Worm (Caenorhabditis elegans) whole organism, L4 larva: ENCODE data around the gene mfsd-6.

Experiments
- F44E2.7 ChIP-seq: fragments of 200-800 bp; sonication (Bioruptor generic); IDR thresholded peaks from 2 replicates; pipeline ENCODE4 v2.1.2; 2022; ENCODE audit warnings: missing genetic modification characterization, missing compliant biosample characterization
- F49E8.2 ChIP-seq: sonication (generic microtip); optimal IDR thresholded peaks from 2 replicates; lab custom pipeline; 2016; ENCODE audit warnings: missing compliant biosample characterization, mild to moderate bottlenecking, missing genetic modification characterization, borderline replicate concordance
- T20F7.1 ChIP-seq: fragments of 200-800 bp; sonication (Bioruptor generic); optimal IDR thresholded peaks from 2 replicates; lab custom pipeline; 2018; ENCODE audit warnings: mild to moderate bottlenecking, missing genetic modification characterization, missing compliant biosample characterization
- Y75B8A.6 ChIP-seq: fragments of 200-800 bp; sonication (Bioruptor generic); IDR thresholded peaks from 2 replicates; pipeline ENCODE4 v1.3.6; 2022; ENCODE audit warnings: missing genetic modification reagents, missing genetic modification characterization, missing compliant biosample characterization
- aha-1 ChIP-seq: fragments of 150-350 bp; peaks from one replicate; lab custom pipeline; 2014; ENCODE audit warnings: missing biosample characterization, missing genetic modification characterization
- aly-2 ChIP-seq: sonication (generic microtip); optimal IDR thresholded peaks from 2 replicates; lab custom pipeline; 2018; ENCODE audit warnings: missing biosample characterization, missing genetic modification characterization
- ceh-20 ChIP-seq: fragments of 200-800 bp; sonication (Bioruptor generic); IDR thresholded peaks from 2 replicates; pipeline ENCODE4 v1.3.6; 2022; ENCODE audit warnings: missing genetic modification reagents, missing genetic modification characterization, missing compliant biosample characterization
- ceh-82 ChIP-seq: sonication (generic microtip); optimal IDR thresholded peaks from 2 replicates; lab custom pipeline; 2017; ENCODE audit warnings: missing biosample characterization, missing genetic modification characterization
- ctbp-1 ChIP-seq: fragments of 200-800 bp; sonication (Bioruptor generic); IDR thresholded peaks from 2 replicates; pipeline ENCODE4 v1.3.6; 2022; ENCODE audit warnings: missing genetic modification reagents, missing genetic modification characterization, missing compliant biosample characterization
- daf-16 ChIP-seq, 3 experiments: sonication (generic microtip); optimal IDR thresholded peaks; 2 replicates each; lab custom pipeline; 2016 to 2017; ENCODE audit warnings: missing genetic modification characterization in 3 of 3, missing genetic modification reagents in 3 of 3, mild to moderate bottlenecking in 2 of 3, missing compliant biosample characterization in 2 of 3, missing biosample characterization in 1 of 3, moderate library complexity in 1 of 3
- dmd-6 ChIP-seq: fragments of 200-800 bp; sonication (Bioruptor generic); IDR thresholded peaks from 2 replicates; pipeline ENCODE4 v1.3.6; 2022; ENCODE audit warnings: missing genetic modification reagents, missing genetic modification characterization, missing compliant biosample characterization
- dpl-1 ChIP-seq: fragments of 150-350 bp; optimal IDR thresholded peaks from 2 replicates; lab custom pipeline; 2014; ENCODE audit warnings: missing biosample characterization, missing genetic modification reagents, missing genetic modification characterization
- duxl-1 ChIP-seq: sonication (generic microtip); optimal IDR thresholded peaks from 2 replicates; lab custom pipeline; 2016; ENCODE audit warnings: mild to moderate bottlenecking, missing genetic modification characterization, moderate library complexity, missing compliant biosample characterization; ENCODE audit not compliant: poor library complexity
- egl-43 ChIP-seq: fragments of 200-800 bp; sonication (Bioruptor generic); IDR thresholded peaks from 2 replicates; pipeline ENCODE4 v1.3.6; 2022; ENCODE audit warnings: missing genetic modification reagents, missing genetic modification characterization, missing compliant biosample characterization
- fos-1 ChIP-seq: fragments of 150-350 bp; optimal IDR thresholded peaks from 2 replicates; lab custom pipeline; 2014; ENCODE audit warnings: missing biosample characterization, missing genetic modification characterization
- gei-8 ChIP-seq: fragments of 200-800 bp; sonication (Bioruptor generic); optimal IDR thresholded peaks from 2 replicates; lab custom pipeline; 2018; ENCODE audit warnings: mild to moderate bottlenecking, missing genetic modification characterization, missing compliant biosample characterization
- hlh-11 ChIP-seq: fragments of 200-800 bp; sonication (Bioruptor generic); optimal IDR thresholded peaks from 2 replicates; lab custom pipeline; 2018; ENCODE audit warnings: mild to moderate bottlenecking, missing genetic modification characterization, missing compliant biosample characterization
- hlh-30 ChIP-seq: sonication (generic microtip); optimal IDR thresholded peaks from 2 replicates; lab custom pipeline; 2017; ENCODE audit warnings: antibody characterized with exemption, mild to moderate bottlenecking, missing genetic modification characterization, missing compliant biosample characterization; ENCODE audit not compliant: insufficient read depth
- lin-29 ChIP-seq: fragments of 200-800 bp; sonication (Bioruptor generic); IDR thresholded peaks from 2 replicates; pipeline ENCODE4 v1.3.6; 2022; ENCODE audit warnings: missing genetic modification reagents, missing genetic modification characterization, missing compliant biosample characterization
- lsy-2 ChIP-seq, 2 experiments: fragments of 150-350 bp in 1 of 2; sonication (generic microtip) in 1 of 2; optimal IDR thresholded peaks; 2 replicates each; lab custom pipeline; 2014 to 2017; ENCODE audit warnings: missing biosample characterization in 2 of 2, missing genetic modification characterization in 2 of 2
- mdl-1 ChIP-seq, 2 experiments: fragments of 150-350 bp in 1 of 2; sonication (generic microtip) in 1 of 2; optimal IDR thresholded peaks; 2 replicates each; lab custom pipeline; 2014 to 2017; ENCODE audit warnings: missing biosample characterization in 2 of 2, missing genetic modification characterization in 2 of 2
- mep-1 ChIP-seq: fragments of 150-350 bp; sonication (generic microtip); optimal IDR thresholded peaks from 3 replicates; lab custom pipeline; 2014; ENCODE audit warnings: missing biosample characterization, missing genetic modification characterization
- mxl-2 ChIP-seq: fragments of 200-800 bp; sonication (Bioruptor generic); conservative IDR thresholded peaks from 2 replicates; pipeline ENCODE4 v1.3.6; 2022; ENCODE audit warnings: missing genetic modification reagents, missing genetic modification characterization, missing compliant biosample characterization
- mxl-3 ChIP-seq: fragments of 200-800 bp; sonication (Bioruptor generic); optimal IDR thresholded peaks from 2 replicates; lab custom pipeline; 2018; ENCODE audit warnings: mild to moderate bottlenecking, missing genetic modification characterization, missing compliant biosample characterization
- nhr-102 ChIP-seq: sonication (generic microtip); optimal IDR thresholded peaks from 2 replicates; lab custom pipeline; 2016; ENCODE audit warnings: mild to moderate bottlenecking, missing genetic modification characterization, moderate library complexity, missing compliant biosample characterization
- nhr-11 ChIP-seq: fragments of 150-350 bp; optimal IDR thresholded peaks from 2 replicates; lab custom pipeline; 2014; ENCODE audit warnings: missing biosample characterization, missing genetic modification characterization
- nhr-25 ChIP-seq: sonication (generic microtip); optimal IDR thresholded peaks from 2 replicates; lab custom pipeline; 2017; ENCODE audit warnings: missing genetic modification characterization, mild to moderate bottlenecking, missing compliant biosample characterization, antibody characterized with exemption, moderate library complexity, borderline replicate concordance; ENCODE audit not compliant: insufficient read depth
- nhr-41 ChIP-seq: fragments of 200-800 bp; sonication (Bioruptor generic); IDR thresholded peaks from 2 replicates; pipeline ENCODE4 v1.3.6; 2022; ENCODE audit warnings: missing genetic modification reagents, missing genetic modification characterization, missing compliant biosample characterization
- nhr-42 ChIP-seq: fragments of 200-800 bp; sonication (Bioruptor generic); IDR thresholded peaks from 2 replicates; pipeline ENCODE4 v1.3.6; 2022; ENCODE audit warnings: missing genetic modification characterization, missing compliant biosample characterization
- nhr-76 ChIP-seq: fragments of 150-350 bp; optimal IDR thresholded peaks from 2 replicates; lab custom pipeline; 2014; ENCODE audit warnings: missing biosample characterization, missing genetic modification characterization
- php-3 ChIP-seq: fragments of 200-800 bp; sonication (Bioruptor generic); IDR thresholded peaks from 2 replicates; pipeline ENCODE4 v1.3.6; 2022; ENCODE audit warnings: missing genetic modification reagents, missing genetic modification characterization, missing compliant biosample characterization
- rbr-2 ChIP-seq: sonication (generic microtip); optimal IDR thresholded peaks from 2 replicates; lab custom pipeline; 2016; ENCODE audit warnings: missing genotype, missing genetic modification characterization, missing compliant biosample characterization
- sdz-12 ChIP-seq: fragments of 200-800 bp; sonication (Bioruptor generic); optimal IDR thresholded peaks from 2 replicates; lab custom pipeline; 2018; ENCODE audit warnings: mild to moderate bottlenecking, missing genetic modification characterization, missing compliant biosample characterization
- skn-1 ChIP-seq: fragments of 150-350 bp; optimal IDR thresholded peaks from 2 replicates; lab custom pipeline; 2014; ENCODE audit warnings: missing biosample characterization, missing genetic modification characterization
- snpc-1.2 ChIP-seq: fragments of 200-800 bp; sonication (Bioruptor generic); IDR thresholded peaks from 2 replicates; pipeline ENCODE4 v1.3.6; 2022; ENCODE audit warnings: missing genetic modification reagents, missing genetic modification characterization, missing compliant biosample characterization
- tra-1 ChIP-seq: fragments of 200-800 bp; sonication (Bioruptor generic); IDR thresholded peaks from 2 replicates; pipeline ENCODE4 v1.3.6; 2022; ENCODE audit warnings: missing genetic modification reagents, missing genetic modification characterization, missing compliant biosample characterization
- unc-39 ChIP-seq: sonication (generic microtip); optimal IDR thresholded peaks from 2 replicates; lab custom pipeline; 2017; ENCODE audit warnings: missing biosample characterization, missing genetic modification characterization
- unc-62 ChIP-seq, 3 experiments: fragments of 150-350 bp in 1 of 3; sonication (generic microtip); optimal IDR thresholded peaks in 2 of 3; peaks in 1 of 3; 1 replicate in 1 of 3; 2 replicates in 2 of 3; lab custom pipeline; 2014 to 2017; ENCODE audit warnings: missing biosample characterization in 3 of 3, missing genetic modification characterization in 3 of 3, missing genetic modification reagents in 3 of 3, missing genotype in 1 of 3
- ztf-11 ChIP-seq: fragments of 150-350 bp; optimal IDR thresholded peaks from 2 replicates; lab custom pipeline; 2014; ENCODE audit warnings: missing biosample characterization, missing genetic modification characterization

The mfsd-6 gene

DNA sequence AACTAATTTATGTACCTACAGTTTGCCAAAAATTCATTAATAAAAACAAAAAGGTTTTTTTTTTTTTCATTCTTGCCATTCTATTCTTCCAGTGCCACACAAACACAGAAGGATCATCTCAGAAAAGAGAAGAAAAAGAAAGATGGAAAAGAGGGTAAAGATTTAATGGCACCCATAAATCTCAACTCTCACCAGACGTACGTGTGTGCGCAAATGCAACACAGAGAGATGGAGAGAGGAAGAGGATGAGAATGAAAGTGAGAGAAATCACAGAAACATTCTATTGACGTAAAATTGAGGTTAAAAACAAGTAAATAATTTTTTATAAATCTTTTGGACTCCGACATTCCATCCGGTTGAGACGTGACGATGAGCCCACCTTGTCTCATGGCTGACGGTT lies 35.0 kb downstream of the mfsd-6 start:
- TF ChIP-seq daf-16 (GFP tag; optimal IDR thresholded peaks at IDR 0.05; lab: Kevin White, UChicago) (peak in 1 of 2 experiments; percentile 72), daf-16 (tag; optimal IDR thresholded peaks at IDR 0.05; lab: Kevin White, UChicago) (no peak), duxl-1 (tag; lab: Kevin White, UChicago) (no peak), mep-1 (tag; lab: Kevin White, UChicago) (no peak), nhr-11 (peak; percentile 23), tra-1 (no peak), F44E2.7 (no peak), php-3 (no peak), gei-8 (GFP tag; lab: Kevin White, UChicago) (no peak), aha-1 (tag; lab: Kevin White, UChicago) (no peak), ztf-11 (tag; lab: Kevin White, UChicago) (no peak), lin-29 (no peak), rbr-2 (no peak), lsy-2 (tag; optimal IDR thresholded peaks at IDR 0.05; lab: Kevin White, UChicago) (peak in 1 of 2 experiments; percentile 10)

- TF ChIP-seq dpl-1 (GFP tag; lab: Kevin White, UChicago): no peak
- no peak for TF ChIP-seq nhr-25 (tag; lab: Kevin White, UChicago)
- TF ChIP-seq ctbp-1 (GFP tag; lab: Robert Waterston, UW): no peak
- no peak for TF ChIP-seq aly-2 (tag; lab: Kevin White, UChicago)
- no peak for TF ChIP-seq snpc-1.2 (GFP tag; lab: Robert Waterston, UW)
- no peak for TF ChIP-seq sdz-12 (GFP tag; lab: Kevin White, UChicago)
- TF ChIP-seq Y75B8A.6 (GFP tag; lab: Robert Waterston, UW): no peak
- no peak for TF ChIP-seq lsy-2 (tag; optimal IDR thresholded peaks at IDR 0.05; lab: Kevin White, UChicago)
- no peak for TF ChIP-seq dmd-6
- no peak for TF ChIP-seq ceh-82 (tag; lab: Kevin White, UChicago)
- TF ChIP-seq nhr-102 (tag; lab: Kevin White, UChicago): no peak
- no peak for TF ChIP-seq skn-1
Observed at ce11 chrIII:7542037-7542436, 37.2 kb downstream of the mfsd-6 start.

DNA sequence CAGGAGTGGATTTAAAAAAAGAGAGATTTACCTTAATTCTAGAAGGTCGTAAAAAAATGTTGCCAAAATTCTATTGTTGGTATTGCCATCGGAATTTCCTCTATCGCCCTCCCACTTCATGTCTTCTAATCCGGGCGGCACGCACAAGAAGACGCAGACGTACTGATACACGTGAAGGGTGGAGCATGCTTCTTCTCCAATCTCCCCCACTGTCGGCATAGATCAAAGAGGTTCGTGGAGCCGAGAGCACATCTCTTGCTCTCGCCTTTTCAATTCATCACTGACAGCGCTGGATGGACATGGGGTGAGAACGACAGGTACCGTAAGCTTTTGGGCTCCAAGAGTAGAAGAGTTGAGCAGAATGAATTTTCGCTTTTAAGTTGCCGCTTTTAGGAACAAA lies 42.7 kb downstream of the mfsd-6 start, which contains the start of gene lin-39:
Gene lin-39 (minus strand): TSS at position 74 of the 400 bp plus-strand sequence.
- TF ChIP-seq fos-1 (tag; lab: Kevin White, UChicago) (no peak), mdl-1 (tag; optimal IDR thresholded peaks at IDR 0.05; lab: Kevin White, UChicago) (peak in 1 of 2 experiments; percentile 22)
- TF ChIP-seq, all 104 proteins: peak for 1

- TF ChIP-seq T20F7.1 (GFP tag; lab: Kevin White, UChicago) (no peak), hlh-11 (tag; lab: Kevin White, UChicago) (no peak), Y75B8A.6 (GFP tag; lab: Robert Waterston, UW) (no peak), hlh-30 (tag; lab: Kevin White, UChicago) (no peak), nhr-42 (no peak), F49E8.2 (tag; lab: Kevin White, UChicago) (no peak), nhr-41 (GFP tag; lab: Robert Waterston, UW) (no peak), mxl-2 (no peak), egl-43 (GFP tag; lab: Robert Waterston, UW) (no peak)
- TF ChIP-seq, all 104 proteins: peak for 0
Observed at ce11 chrIII:7535347-7535746, 43.9 kb downstream of the mfsd-6 start.

- TF ChIP-seq mxl-3 (GFP tag; lab: Kevin White, UChicago) (peak; percentile 11), unc-39 (no peak), ceh-20 (GFP tag; lab: Robert Waterston, UW) (peak; percentile 51; the same call in 1 of the 2 replicates), dpl-1 (GFP tag; lab: Kevin White, UChicago) (no peak), aha-1 (tag; lab: Kevin White, UChicago) (peak; percentile 30), unc-62 (GFP tag; optimal IDR thresholded peaks at IDR 0.05 in 1 of 2; lab: Kevin White, UChicago) (peak in 1 of 2 experiments; percentile 100), unc-62 (tag; optimal IDR thresholded peaks at IDR 0.05; lab: Kevin White, UChicago) (no peak), mep-1 (tag; lab: Kevin White, UChicago) (peak; percentile 10), duxl-1 (tag; lab: Kevin White, UChicago) (peak; percentile 56), tra-1 (peak; percentile 60; the same call in 1 of the 2 replicates), nhr-76 (no peak), lsy-2 (tag; optimal IDR thresholded peaks at IDR 0.05; lab: Kevin White, UChicago) (peak in 1 of 2 experiments; percentile 76)
- TF ChIP-seq, all 104 proteins: peak for 8
Observed at ce11 chrIII:7534648-7535047, 44.6 kb downstream of the mfsd-6 start.
